Worm (Caenorhabditis elegans) whole organism, L1 larva: Measurements from ENCODE around the gene alh-7.

ENCODE experiments used
- C04F5.9 ChIP-seq: sonication (generic microtip); optimal IDR thresholded peaks from 2 replicates; lab custom pipeline; 2016; ENCODE audit warnings: missing genetic modification characterization, missing compliant biosample characterization
- F16B12.6 ChIP-seq: fragments of 150-350 bp; optimal IDR thresholded peaks from 2 replicates; lab custom pipeline; 2014; ENCODE audit warnings: missing biosample characterization, missing genetic modification characterization
- Y116A8C.19 ChIP-seq: sonication (generic microtip); optimal IDR thresholded peaks from 2 replicates; lab custom pipeline; 2016; ENCODE audit warnings: missing compliant biosample characterization, missing genetic modification characterization, borderline replicate concordance
- aha-1 ChIP-seq: fragments of 150-350 bp; optimal IDR thresholded peaks from 2 replicates; lab custom pipeline; 2014; ENCODE audit warnings: missing biosample characterization, missing genetic modification characterization
- alr-1 ChIP-seq: fragments of 200-800 bp; sonication (Bioruptor generic); optimal IDR thresholded peaks from 2 replicates; lab custom pipeline; 2018; ENCODE audit warnings: borderline replicate concordance, mild to moderate bottlenecking, missing genetic modification characterization, missing compliant biosample characterization
- ama-1 ChIP-seq: fragments of 150-350 bp; optimal IDR thresholded peaks from 2 replicates; lab custom pipeline; 2014
- ceh-82 ChIP-seq, 3 experiments: fragments of 150-350 bp in 1 of 3; sonication (generic microtip) in 2 of 3; optimal IDR thresholded peaks; 2 replicates each; lab custom pipeline; 2014 to 2017; ENCODE audit warnings: missing biosample characterization in 3 of 3, missing genetic modification characterization in 3 of 3
- ceh-90 ChIP-seq: sonication (generic microtip); optimal IDR thresholded peaks from 2 replicates; lab custom pipeline; 2016; ENCODE audit warnings: missing genetic modification characterization, missing compliant biosample characterization
- dsc-1 ChIP-seq: sonication (generic microtip); optimal IDR thresholded peaks from 2 replicates; lab custom pipeline; 2016; ENCODE audit warnings: mild to moderate bottlenecking, missing genetic modification characterization, missing compliant biosample characterization
- efl-1 ChIP-seq, 4 experiments: fragments of 150-350 bp; optimal IDR thresholded peaks in 3 of 4; peaks in 1 of 4; 1 replicate in 1 of 4; 2 replicates in 3 of 4; lab custom pipeline; 2014; ENCODE audit warnings: missing biosample characterization in 2 of 4, missing genetic modification characterization in 2 of 4, missing genetic modification reagents in 2 of 4
- egl-27 ChIP-seq, 2 experiments: fragments of 150-350 bp in 1 of 2; sonication (generic microtip); optimal IDR thresholded peaks; 3 replicates each; lab custom pipeline; 2017 to 2018; ENCODE audit warnings: missing biosample characterization in 2 of 2, missing genetic modification characterization in 2 of 2, missing genetic modification reagents in 2 of 2
- elt-3 ChIP-seq, 6 experiments: fragments of 150-350 bp in 1 of 6; sonication (generic microtip); optimal IDR thresholded peaks; 2 replicates each; lab custom pipeline; 2017 to 2018; ENCODE audit warnings: missing biosample characterization in 6 of 6, missing genetic modification characterization in 6 of 6, inconsistent platforms in 1 of 6
- fkh-10 ChIP-seq: sonication (generic microtip); optimal IDR thresholded peaks from 2 replicates; lab custom pipeline; 2017; ENCODE audit warnings: missing biosample characterization, missing genetic modification reagents, missing genetic modification characterization
- grh-1 ChIP-seq: fragments of 200-800 bp; sonication (Bioruptor generic); IDR thresholded peaks from 2 replicates; pipeline ENCODE4 v1.3.6; 2022; ENCODE audit warnings: missing genetic modification reagents, missing genetic modification characterization, missing compliant biosample characterization
- hlh-4 ChIP-seq: sonication (generic microtip); optimal IDR thresholded peaks from 2 replicates; lab custom pipeline; 2016; ENCODE audit warnings: mild to moderate bottlenecking, missing genetic modification characterization, missing compliant biosample characterization
- lin-13 ChIP-seq: fragments of 150-350 bp; optimal IDR thresholded peaks from 2 replicates; lab custom pipeline; 2014; ENCODE audit warnings: missing biosample characterization, missing genetic modification reagents, missing genetic modification characterization
- lir-3 ChIP-seq: sonication (generic microtip); optimal IDR thresholded peaks from 2 replicates; lab custom pipeline; 2016; ENCODE audit warnings: mild to moderate bottlenecking, missing genetic modification characterization, moderate library complexity, missing compliant biosample characterization; ENCODE audit not compliant: poor library complexity
- mab-9 ChIP-seq: fragments of 200-800 bp; sonication (Bioruptor generic); IDR thresholded peaks from 2 replicates; pipeline ENCODE4 v1.3.6; 2022; ENCODE audit warnings: missing genetic modification reagents, missing genetic modification characterization, missing compliant biosample characterization
- mep-1 ChIP-seq: fragments of 150-350 bp; optimal IDR thresholded peaks from 2 replicates; lab custom pipeline; 2014; ENCODE audit warnings: missing biosample characterization, missing genetic modification characterization
- nhr-11 ChIP-seq: fragments of 150-350 bp; optimal IDR thresholded peaks from 2 replicates; lab custom pipeline; 2014; ENCODE audit warnings: missing biosample characterization, missing genetic modification characterization
- nhr-12 ChIP-seq: sonication (generic microtip); optimal IDR thresholded peaks from 2 replicates; lab custom pipeline; 2017; ENCODE audit warnings: missing biosample characterization, missing genetic modification characterization
- nhr-19 ChIP-seq: fragments of 200-800 bp; sonication (Bioruptor generic); conservative IDR thresholded peaks from 2 replicates; pipeline ENCODE4 v1.3.6; 2022; ENCODE audit warnings: missing genetic modification characterization, missing compliant biosample characterization
- nhr-20 ChIP-seq: sonication (generic microtip); optimal IDR thresholded peaks from 2 replicates; lab custom pipeline; 2016; ENCODE audit warnings: mild to moderate bottlenecking, missing genetic modification characterization, missing compliant biosample characterization
- nhr-237 ChIP-seq: fragments of 150-350 bp; optimal IDR thresholded peaks from 2 replicates; lab custom pipeline; 2014; ENCODE audit warnings: missing biosample characterization, missing genetic modification characterization
- nhr-76 ChIP-seq: sonication (generic microtip); optimal IDR thresholded peaks from 2 replicates; lab custom pipeline; 2017; ENCODE audit warnings: missing biosample characterization, missing genetic modification characterization
- nhr-77 ChIP-seq: fragments of 150-350 bp; optimal IDR thresholded peaks from 2 replicates; lab custom pipeline; 2014; ENCODE audit warnings: missing biosample characterization, missing genetic modification characterization
- nhr-85 ChIP-seq: sonication (generic microtip); peaks from one replicate; lab custom pipeline; 2016; ENCODE audit warnings: missing genetic modification characterization, inconsistent platforms, missing compliant biosample characterization
- nhr-90 ChIP-seq: sonication (generic microtip); optimal IDR thresholded peaks from 2 replicates; lab custom pipeline; 2016; ENCODE audit warnings: mild to moderate bottlenecking, missing genetic modification characterization, missing compliant biosample characterization; ENCODE audit not compliant: poor library complexity
- pag-3 ChIP-seq: sonication (generic microtip); optimal IDR thresholded peaks from 2 replicates; lab custom pipeline; 2017; ENCODE audit warnings: missing genetic modification characterization, mild to moderate bottlenecking, missing compliant biosample characterization, antibody characterized with exemption, borderline replicate concordance; ENCODE audit not compliant: insufficient read depth
- skn-1 ChIP-seq: fragments of 150-350 bp; optimal IDR thresholded peaks from 2 replicates; lab custom pipeline; 2014; ENCODE audit warnings: missing biosample characterization, missing genetic modification characterization
- snpc-4 ChIP-seq: fragments of 150-350 bp; optimal IDR thresholded peaks from 2 replicates; lab custom pipeline; 2014; ENCODE audit warnings: missing biosample characterization, missing genetic modification characterization
- sptf-1 ChIP-seq: fragments of 150-350 bp; optimal IDR thresholded peaks from 2 replicates; lab custom pipeline; 2014; ENCODE audit warnings: missing biosample characterization, missing genetic modification characterization
- sup-37 ChIP-seq: fragments of 200-800 bp; sonication (Bioruptor generic); optimal IDR thresholded peaks from 2 replicates; lab custom pipeline; 2018; ENCODE audit warnings: mild to moderate bottlenecking, missing genetic modification characterization, missing compliant biosample characterization
- swsn-7 ChIP-seq: sonication (generic microtip); optimal IDR thresholded peaks from 2 replicates; lab custom pipeline; 2016; ENCODE audit warnings: missing genetic modification characterization, missing compliant biosample characterization
- tbx-2 ChIP-seq: sonication (generic microtip); optimal IDR thresholded peaks from 2 replicates; lab custom pipeline; 2016; ENCODE audit warnings: missing genetic modification characterization, missing compliant biosample characterization
- unc-130 ChIP-seq: fragments of 150-350 bp; optimal IDR thresholded peaks from 2 replicates; lab custom pipeline; 2017; ENCODE audit warnings: missing biosample characterization, missing genetic modification characterization, inconsistent platforms
- unc-62 ChIP-seq: fragments of 150-350 bp; optimal IDR thresholded peaks from 2 replicates; lab custom pipeline; 2014; ENCODE audit warnings: missing biosample characterization, missing genetic modification reagents, missing genetic modification characterization
- zip-4 ChIP-seq: fragments of 200-800 bp; sonication (Bioruptor generic); optimal IDR thresholded peaks from 2 replicates; lab custom pipeline; 2018; ENCODE audit warnings: mild to moderate bottlenecking, missing genetic modification characterization, moderate library complexity, missing compliant biosample characterization
- ztf-11 ChIP-seq, 2 experiments: sonication (generic microtip); optimal IDR thresholded peaks; 2 replicates each; lab custom pipeline; 2016 to 2017; ENCODE audit warnings: missing genetic modification characterization in 2 of 2, missing biosample characterization in 1 of 2, missing compliant biosample characterization in 1 of 2

alh-7 gene

ce11 chrII:13447668-13448067 lies 43.9 kb downstream of the alh-7 start (continued):
- TF ChIP-seq ceh-90 (tag; lab: Kevin White, UChicago), result no peak
- peak; percentile 86 for TF ChIP-seq nhr-19 (GFP tag; lab: Robert Waterston, UW)
- peak; percentile 75 for TF ChIP-seq F16B12.6
- no peak for TF ChIP-seq lir-3 (tag; lab: Kevin White, UChicago)
- no peak for TF ChIP-seq nhr-12 (tag; lab: Kevin White, UChicago)
- peak; percentile 86 for TF ChIP-seq snpc-4 (tag; lab: Kevin White, UChicago)
- peak; percentile 74 for TF ChIP-seq nhr-77
- peak; percentile 72 for TF ChIP-seq dsc-1 (tag; lab: Kevin White, UChicago)
- TF ChIP-seq Y116A8C.19, result no peak
- TF ChIP-seq unc-130 (tag; lab: Kevin White, UChicago), result peak; percentile 87
- TF ChIP-seq swsn-7, result peak; percentile 82
- TF ChIP-seq fkh-10, result peak; percentile 77
- TF ChIP-seq sptf-1 (tag; lab: Kevin White, UChicago), result no peak
- TF ChIP-seq ceh-82 (tag; optimal IDR thresholded peaks at IDR 0.05; lab: Kevin White, UChicago), result peak; percentile 33 to 90 (median 62)
- peak in 2 of 6 experiments; percentile 67 to 80 for TF ChIP-seq elt-3 (tag; optimal IDR thresholded peaks at IDR 0.05; lab: Kevin White, UChicago)
- peak; percentile 96 for TF ChIP-seq mep-1 (tag; lab: Kevin White, UChicago)
- no peak for TF ChIP-seq pag-3 (tag; lab: Kevin White, UChicago)
- TF ChIP-seq grh-1 (GFP tag; lab: Robert Waterston, UW), result peak; percentile 42; the same call in 1 of the 2 replicates
- TF ChIP-seq nhr-11, result peak; percentile 76
- TF ChIP-seq unc-62 (GFP tag; lab: Kevin White, UChicago), result peak; percentile 31
- no peak for TF ChIP-seq zip-4 (GFP tag; lab: Kevin White, UChicago)
- TF ChIP-seq ztf-11 (tag; optimal IDR thresholded peaks at IDR 0.05; lab: Kevin White, UChicago), result no peak
- no peak for TF ChIP-seq egl-27 (tag; optimal IDR thresholded peaks at IDR 0.05; lab: Kevin White, UChicago)
- TF ChIP-seq sup-37 (GFP tag; lab: Kevin White, UChicago), result no peak
- TF ChIP-seq mab-9, result no peak
- TF ChIP-seq skn-1, result peak; percentile 93
- TF ChIP-seq lin-13, result peak; percentile 92
- TF ChIP-seq C04F5.9 (tag; lab: Kevin White, UChicago), result peak; percentile 6
- TF ChIP-seq nhr-237, result peak; percentile 77
- peak; percentile 38 for TF ChIP-seq aha-1 (tag; lab: Kevin White, UChicago)
- no peak for TF ChIP-seq alr-1 (tag; lab: Kevin White, UChicago)
- peak; percentile 80 for TF ChIP-seq tbx-2 (tag; lab: Kevin White, UChicago)
- TF ChIP-seq ama-1 (lab: Kevin White, UChicago), result peak; percentile 44
- TF ChIP-seq hlh-4 (tag; lab: Kevin White, UChicago), result no peak
- peak; percentile 64 for TF ChIP-seq nhr-90 (tag; lab: Kevin White, UChicago)
- TF ChIP-seq efl-1 (optimal IDR thresholded peaks at IDR 0.05; lab: Kevin White, UChicago), result peak; percentile 85 to 88
- peak; percentile 78 to 97 for TF ChIP-seq efl-1 (GFP tag; optimal IDR thresholded peaks at IDR 0.05 in 1 of 2; lab: Kevin White, UChicago)
- peak; percentile 91 for TF ChIP-seq nhr-20 (tag; lab: Kevin White, UChicago)

ce11 chrII:13447166-13447643 lies 44.4 kb downstream of the alh-7 start, which contains the start of gene tbc-14:
TSS of gene tbc-14 (minus strand) at chrII:13447593.
- TF ChIP-seq nhr-11 (no peak), efl-1 (optimal IDR thresholded peaks at IDR 0.05; lab: Kevin White, UChicago) (no peak), efl-1 (GFP tag; optimal IDR thresholded peaks at IDR 0.05 in 1 of 2; lab: Kevin White, UChicago) (peak in 1 of 2 experiments; percentile 55)
- TF ChIP-seq, all 84 proteins: peak for 1

ce11 chrII:13446597-13446996 lies 45.0 kb downstream of the alh-7 start:
- TF ChIP-seq nhr-85 (tag; lab: Kevin White, UChicago) (peak; percentile 58), Y116A8C.19 (no peak), nhr-76 (tag; lab: Kevin White, UChicago) (no peak)
